Fruit fly (Drosophila melanogaster) whole organism, embryonic: ENCODE results near the gene CG31075.

Source experiments
- Adf1 ChIP-seq: fragments of 200-800 bp; sonication (Bioruptor generic); IDR thresholded peaks from 2 replicates; pipeline ENCODE4 v1.3.6; 2022; ENCODE audit warnings: missing biosample characterization, missing genetic modification characterization
- CG11695 ChIP-seq: fragments of 200-800 bp; sonication (Bioruptor generic); IDR thresholded peaks from 3 replicates; pipeline ENCODE4 v1.3.6; 2022; ENCODE audit warnings: missing biosample characterization, missing genetic modification characterization
- CG13624 ChIP-seq: fragments of 200-800 bp; sonication (Bioruptor generic); optimal IDR thresholded peaks from 2 replicates; lab custom pipeline; 2016; ENCODE audit warnings: missing biosample characterization, missing genetic modification characterization
- CG13894 ChIP-seq: fragments of 200-800 bp; sonication (Bioruptor generic); optimal IDR thresholded peaks from 3 replicates; lab custom pipeline; 2018; ENCODE audit warnings: missing biosample characterization, mild to moderate bottlenecking, missing genetic modification characterization, moderate library complexity
- CG14441 ChIP-seq: fragments of 200-800 bp; sonication (Bioruptor generic); IDR thresholded peaks from 2 replicates; pipeline ENCODE4 v1.3.6; 2022; ENCODE audit warnings: missing biosample characterization, missing genetic modification characterization
- CG14860 ChIP-seq: fragments of 200-800 bp; sonication (Bioruptor generic); IDR thresholded peaks from 3 replicates; pipeline ENCODE4 v1.3.6; 2022; ENCODE audit warnings: missing biosample characterization, missing genetic modification characterization; ENCODE audit not compliant: partially characterized antibody
- CG15696 ChIP-seq: fragments of 200-800 bp; sonication (Bioruptor generic); optimal IDR thresholded peaks from 2 replicates; lab custom pipeline; 2019; ENCODE audit warnings: missing biosample characterization, mild to moderate bottlenecking, missing genetic modification characterization, moderate library complexity
- CG18476 ChIP-seq: fragments of 200-800 bp; sonication (Bioruptor generic); optimal IDR thresholded peaks from 2 replicates; lab custom pipeline; 2016; ENCODE audit warnings: missing biosample characterization, mild to moderate bottlenecking, missing genetic modification characterization
- CG2120 ChIP-seq: fragments of 200-800 bp; sonication (Bioruptor generic); optimal IDR thresholded peaks from 3 replicates; lab custom pipeline; 2016; ENCODE audit warnings: missing biosample characterization, missing genetic modification characterization
- CG2678 ChIP-seq: fragments of 200-800 bp; sonication (Bioruptor generic); optimal IDR thresholded peaks from 3 replicates; lab custom pipeline; 2019; ENCODE audit warnings: missing biosample characterization, mild to moderate bottlenecking, missing genetic modification characterization, moderate library complexity
- CG4282 ChIP-seq: fragments of 200-800 bp; sonication (Bioruptor generic); optimal IDR thresholded peaks from 2 replicates; lab custom pipeline; 2016; ENCODE audit warnings: missing biosample characterization, missing genetic modification characterization
- CG4820 ChIP-seq: fragments of 200-800 bp; sonication (Bioruptor generic); optimal IDR thresholded peaks from 3 replicates; lab custom pipeline; 2016; ENCODE audit warnings: missing biosample characterization, missing genetic modification characterization
- CG5953 ChIP-seq: fragments of 200-800 bp; sonication (Bioruptor generic); IDR thresholded peaks from 2 replicates; pipeline ENCODE4 v1.3.6; 2022; ENCODE audit warnings: missing biosample characterization, missing genetic modification characterization
- CG6683 ChIP-seq: fragments of 200-800 bp; sonication (Bioruptor generic); optimal IDR thresholded peaks from 2 replicates; lab custom pipeline; 2017; ENCODE audit warnings: missing biosample characterization, mild to moderate bottlenecking, missing genetic modification characterization, missing genetic modification reagents
- CG7839 ChIP-seq: fragments of 200-800 bp; sonication (Bioruptor generic); optimal IDR thresholded peaks from 3 replicates; lab custom pipeline; 2018; ENCODE audit warnings: missing biosample characterization, mild to moderate bottlenecking, missing genetic modification characterization, moderate library complexity
- CG9609 ChIP-seq: fragments of 200-800 bp; sonication (Bioruptor generic); optimal IDR thresholded peaks from 3 replicates; lab custom pipeline; 2016; ENCODE audit warnings: missing biosample characterization, missing genetic modification characterization
- CHES-1-like ChIP-seq: fragments of 200-800 bp; sonication (Bioruptor generic); optimal IDR thresholded peaks from 2 replicates; lab custom pipeline; 2016; ENCODE audit warnings: missing biosample characterization, missing genetic modification characterization
- D19A ChIP-seq: fragments of 200-800 bp; optimal IDR thresholded peaks from 3 replicates; lab custom pipeline; 2019; ENCODE audit warnings: missing biosample characterization, mild to moderate bottlenecking, missing genetic modification characterization, moderate library complexity
- Dp ChIP-seq: fragments of 200-800 bp; sonication (Bioruptor generic); optimal IDR thresholded peaks from 2 replicates; lab custom pipeline; 2018; ENCODE audit warnings: missing biosample characterization, mild to moderate bottlenecking, missing genetic modification characterization, moderate library complexity
- Drgx ChIP-seq: fragments of 200-800 bp; sonication (Bioruptor generic); IDR thresholded peaks from 2 replicates; pipeline ENCODE4 v1.3.6; 2022; ENCODE audit warnings: missing biosample characterization, missing genetic modification characterization
- E2f1 ChIP-seq: fragments of 200-800 bp; sonication (Bioruptor generic); IDR thresholded peaks from 2 replicates; pipeline ENCODE4 v1.3.6; 2022; ENCODE audit warnings: missing biosample characterization, missing genetic modification characterization
- HLH4C ChIP-seq: fragments of 200-800 bp; sonication (Bioruptor generic); IDR thresholded peaks from 3 replicates; pipeline ENCODE4 v1.3.6; 2022; ENCODE audit warnings: missing biosample characterization, missing genetic modification characterization; ENCODE audit not compliant: partially characterized antibody
- HmgD ChIP-seq: fragments of 200-800 bp; sonication (Bioruptor generic); optimal IDR thresholded peaks from 3 replicates; lab custom pipeline; 2016; ENCODE audit warnings: missing biosample characterization, missing genetic modification characterization
- Kr ChIP-seq: fragments of 200-800 bp; sonication (Bioruptor generic); optimal IDR thresholded peaks from 2 replicates; lab custom pipeline; 2017; ENCODE audit warnings: missing biosample characterization, mild to moderate bottlenecking, missing genetic modification characterization
- Med ChIP-seq: fragments of 200-800 bp; sonication (Bioruptor generic); peaks from one replicate; lab custom pipeline; 2016; ENCODE audit warnings: missing biosample characterization, missing genetic modification characterization, mild to moderate bottlenecking, inconsistent platforms, moderate library complexity
- Meics ChIP-seq: fragments of 200-800 bp; sonication (Bioruptor generic); optimal IDR thresholded peaks from 2 replicates; lab custom pipeline; 2017; ENCODE audit warnings: missing biosample characterization, mild to moderate bottlenecking, missing genetic modification characterization
- Oli ChIP-seq: fragments of 200-800 bp; sonication (Bioruptor generic); optimal IDR thresholded peaks from 2 replicates; lab custom pipeline; 2018; ENCODE audit warnings: missing biosample characterization, mild to moderate bottlenecking, missing genetic modification characterization, moderate library complexity
- Pdp1 ChIP-seq, 2 experiments: fragments of 200-800 bp; sonication (Bioruptor generic); optimal IDR thresholded peaks; 3 replicates each; lab custom pipeline; 2016; ENCODE audit warnings: missing biosample characterization in 2 of 2, missing genetic modification characterization in 2 of 2, mild to moderate bottlenecking in 1 of 2, moderate library complexity in 1 of 2
- Ptx1 ChIP-seq: fragments of 200-800 bp; sonication (Bioruptor generic); IDR thresholded peaks from 2 replicates; pipeline ENCODE4 v1.3.6; 2022; ENCODE audit warnings: missing biosample characterization, missing genetic modification characterization
- Vsx1 ChIP-seq: fragments of 200-800 bp; sonication (Bioruptor generic); optimal IDR thresholded peaks from 2 replicates; lab custom pipeline; 2017; ENCODE audit warnings: missing biosample characterization, mild to moderate bottlenecking, missing genetic modification characterization, missing genetic modification reagents
- abd-A ChIP-seq: fragments of 200-800 bp; sonication (Bioruptor generic); optimal IDR thresholded peaks from 3 replicates; lab custom pipeline; 2019; ENCODE audit warnings: missing biosample characterization, mild to moderate bottlenecking, missing genetic modification characterization, moderate library complexity
- crc ChIP-seq: fragments of 200-800 bp; sonication (Bioruptor generic); optimal IDR thresholded peaks from 2 replicates; lab custom pipeline; 2016; ENCODE audit warnings: missing biosample characterization, missing genetic modification characterization
- dysf ChIP-seq: fragments of 200-800 bp; sonication (Bioruptor generic); IDR thresholded peaks from 3 replicates; pipeline ENCODE4 v1.3.6; 2022; ENCODE audit warnings: missing biosample characterization, missing genetic modification characterization
- eyg ChIP-seq: fragments of 200-800 bp; sonication (Bioruptor generic); optimal IDR thresholded peaks from 3 replicates; lab custom pipeline; 2016; ENCODE audit warnings: missing biosample characterization, missing genetic modification characterization
- fd64A ChIP-seq: fragments of 200-800 bp; sonication (Bioruptor generic); optimal IDR thresholded peaks from 3 replicates; lab custom pipeline; 2018; ENCODE audit warnings: missing biosample characterization, mild to moderate bottlenecking, missing genetic modification characterization
- gcm2 ChIP-seq: fragments of 200-800 bp; sonication (Bioruptor generic); optimal IDR thresholded peaks from 2 replicates; lab custom pipeline; 2016; ENCODE audit warnings: missing biosample characterization, missing genetic modification characterization
- gem ChIP-seq: fragments of 200-800 bp; sonication (Bioruptor generic); optimal IDR thresholded peaks from 2 replicates; lab custom pipeline; 2019; ENCODE audit warnings: missing biosample characterization, mild to moderate bottlenecking, missing genetic modification characterization, moderate library complexity
- jigr1 ChIP-seq: fragments of 200-800 bp; sonication (Bioruptor generic); IDR thresholded peaks from 3 replicates; pipeline ENCODE4 v1.3.6; 2022; ENCODE audit warnings: missing biosample characterization, missing genetic modification characterization
- lab ChIP-seq: fragments of 200-800 bp; sonication (Bioruptor generic); optimal IDR thresholded peaks from 3 replicates; lab custom pipeline; 2017; ENCODE audit warnings: missing biosample characterization, missing genetic modification characterization, mild to moderate bottlenecking, moderate library complexity, missing genetic modification reagents
- lbe ChIP-seq: fragments of 200-800 bp; sonication (Bioruptor generic); optimal IDR thresholded peaks from 2 replicates; lab custom pipeline; 2016; ENCODE audit warnings: missing biosample characterization, mild to moderate bottlenecking, missing genetic modification characterization
- maf-S ChIP-seq: fragments of 200-800 bp; sonication (Bioruptor generic); optimal IDR thresholded peaks from 2 replicates; lab custom pipeline; 2016; ENCODE audit warnings: missing biosample characterization, missing genetic modification characterization
- nmo ChIP-seq: fragments of 200-800 bp; sonication (Bioruptor generic); optimal IDR thresholded peaks from 2 replicates; lab custom pipeline; 2018; ENCODE audit warnings: missing biosample characterization, mild to moderate bottlenecking, missing genetic modification characterization, moderate library complexity
- pita ChIP-seq: fragments of 200-800 bp; sonication (Bioruptor generic); optimal IDR thresholded peaks from 2 replicates; lab custom pipeline; 2017; ENCODE audit warnings: missing biosample characterization, mild to moderate bottlenecking, missing genetic modification characterization
- row ChIP-seq: fragments of 200-800 bp; sonication (Bioruptor generic); IDR thresholded peaks from 3 replicates; pipeline ENCODE4 v1.3.6; 2022; ENCODE audit warnings: missing biosample characterization, missing genetic modification characterization
- run ChIP-seq: fragments of 200-800 bp; sonication (Bioruptor generic); optimal IDR thresholded peaks from 3 replicates; lab custom pipeline; 2018; ENCODE audit warnings: missing biosample characterization, mild to moderate bottlenecking, missing genetic modification characterization
- sd ChIP-seq: fragments of 200-800 bp; sonication (Bioruptor generic); optimal IDR thresholded peaks from 3 replicates; lab custom pipeline; 2018; ENCODE audit warnings: missing biosample characterization, mild to moderate bottlenecking, missing genetic modification characterization, moderate library complexity
- sens ChIP-seq: fragments of 200-800 bp; sonication (Bioruptor generic); peaks from one replicate; lab custom pipeline; 2016; ENCODE audit warnings: missing biosample characterization, missing genetic modification characterization
- sqz ChIP-seq: fragments of 200-800 bp; sonication (Bioruptor generic); optimal IDR thresholded peaks from 3 replicates; lab custom pipeline; 2018; ENCODE audit warnings: missing biosample characterization, mild to moderate bottlenecking, missing genetic modification characterization
- vvl ChIP-seq: fragments of 200-800 bp; sonication (Bioruptor generic); IDR thresholded peaks from 2 replicates; pipeline ENCODE4 v1.3.6; 2022; ENCODE audit warnings: missing biosample characterization, missing genetic modification characterization
- wek ChIP-seq: fragments of 200-800 bp; sonication (Bioruptor generic); optimal IDR thresholded peaks from 3 replicates; lab custom pipeline; 2018; ENCODE audit warnings: missing biosample characterization, mild to moderate bottlenecking, missing genetic modification characterization, moderate library complexity
- z ChIP-seq: fragments of 200-800 bp; sonication (Bioruptor generic); IDR thresholded peaks from 3 replicates; pipeline ENCODE4 v1.3.6; 2022; ENCODE audit warnings: missing biosample characterization, missing genetic modification characterization

CG31075 gene

DNA sequence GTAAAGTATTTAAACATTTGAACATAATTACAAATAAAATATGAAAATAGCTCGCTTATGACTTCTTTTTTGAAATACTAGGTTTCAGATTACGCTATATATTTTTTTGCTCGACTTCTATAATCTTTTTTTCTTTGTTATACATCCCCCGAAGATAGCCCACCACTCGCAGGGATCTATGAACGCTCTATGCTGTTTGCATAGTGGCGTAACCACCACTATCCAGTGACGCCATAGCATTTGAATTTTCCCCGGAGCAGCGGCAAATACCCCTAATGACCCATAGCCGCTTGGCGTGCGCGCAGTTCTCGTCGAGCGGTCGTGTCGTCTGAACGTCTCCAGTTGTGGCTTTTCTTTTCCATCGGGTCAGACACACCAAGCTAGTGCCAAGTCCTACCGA is 10.1 kb downstream of the CG31075 start, which contains the start of the genes CG14253 and CG46313 (continued):
- TF ChIP-seq CG6683 (GFP tag; lab: Kevin White, UChicago) (no peak), run (tag; lab: Kevin White, UChicago) (no peak), gem (no peak), Adf1 (peak; percentile 11; the same call in 1 of the 2 replicates), dysf (GFP tag; lab: Robert Waterston, UW) (0 out of 3 replicates have a peak, but pooled peaks have one; percentile 5), CG14860 (GFP tag; lab: Robert Waterston, UW) (no peak), CG4282 (GFP tag; lab: Kevin White, UChicago) (no peak), nmo (GFP tag; lab: Kevin White, UChicago) (no peak), Med (GFP tag; lab: Kevin White, UChicago) (peak; percentile 30), gcm2 (GFP tag; lab: Kevin White, UChicago) (no peak), Vsx1 (GFP tag; lab: Kevin White, UChicago) (no peak), wek (GFP tag; lab: Kevin White, UChicago) (peak; percentile 36), Drgx (no peak), CG4820 (GFP tag; lab: Kevin White, UChicago) (no peak), CG7839 (tag; lab: Kevin White, UChicago) (no peak), crc (peak; percentile 6), Pdp1 (GFP tag; optimal IDR thresholded peaks at IDR 0.05; lab: Kevin White, UChicago) (peak in 1 of 2 experiments; percentile 53), CG15696 (no peak), CG18476 (GFP tag; lab: Kevin White, UChicago) (no peak), E2f1 (GFP tag; lab: Robert Waterston, UW) (no peak), CG5953 (no peak), Meics (GFP tag; lab: Kevin White, UChicago) (peak; percentile 5), Dp (GFP tag; lab: Kevin White, UChicago) (no peak), eyg (no peak), jigr1 (GFP tag; lab: Robert Waterston, UW) (no peak), vvl (GFP tag; lab: Robert Waterston, UW) (no peak), maf-S (no peak)

DNA sequence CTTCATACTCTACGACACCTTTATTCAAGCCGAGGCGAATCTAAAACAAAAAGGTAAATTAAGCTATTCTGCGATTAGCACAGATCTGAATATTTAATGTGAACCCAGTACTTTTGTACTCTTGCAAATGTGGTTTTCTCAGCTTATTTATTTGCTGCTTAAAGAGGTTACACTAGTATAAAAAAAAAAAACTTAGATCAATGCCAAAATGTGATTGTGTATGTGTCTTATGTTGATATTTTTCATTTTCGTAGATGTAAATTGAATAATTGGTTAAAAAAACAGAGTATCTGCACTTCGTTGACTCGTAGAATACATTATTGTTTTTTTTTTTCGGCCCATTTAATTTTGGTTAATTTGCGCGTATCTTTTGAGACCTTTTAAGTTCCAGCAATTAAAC is 18.6 kb downstream of the CG31075 start:
- TF ChIP-seq HLH4C (GFP tag; lab: Robert Waterston, UW): no peak
- TF ChIP-seq CG13624 (GFP tag; lab: Kevin White, UChicago): peak; percentile 3
- no peak for TF ChIP-seq CG9609 (GFP tag; lab: Kevin White, UChicago)
- peak; percentile 30 for TF ChIP-seq lab (GFP tag; lab: Kevin White, UChicago)
- TF ChIP-seq E2f1 (GFP tag; lab: Robert Waterston, UW): 0 out of 2 replicates have a peak, but pooled peaks have one; percentile 17
- TF ChIP-seq CHES-1-like (GFP tag; lab: Kevin White, UChicago): no peak
- TF ChIP-seq Kr (GFP tag; lab: Kevin White, UChicago): no peak
- no peak for TF ChIP-seq Oli
- TF ChIP-seq Meics (GFP tag; lab: Kevin White, UChicago): peak; percentile 37
- TF ChIP-seq fd64A (GFP tag; lab: Kevin White, UChicago): no peak
- TF ChIP-seq sd: no peak
- no peak for TF ChIP-seq HmgD (GFP tag; lab: Kevin White, UChicago)
- 0 out of 3 replicates have a peak, but pooled peaks have one; percentile 38 for TF ChIP-seq CG11695
- no peak for TF ChIP-seq sens (GFP tag; lab: Kevin White, UChicago)
- peak; percentile 21; the same call in 1 of the 2 replicates for TF ChIP-seq Ptx1 (GFP tag; lab: Robert Waterston, UW)
- TF ChIP-seq row (GFP tag; lab: Robert Waterston, UW): peak; percentile 69; the same call in 2 of the 3 replicates
- TF ChIP-seq CG14441 (GFP tag; lab: Robert Waterston, UW): 0 out of 2 replicates have a peak, but pooled peaks have one; percentile 13
- TF ChIP-seq z (GFP tag; lab: Robert Waterston, UW): no peak
- no peak for TF ChIP-seq abd-A (tag; lab: Kevin White, UChicago)
- peak; percentile 79 for TF ChIP-seq D19A
- TF ChIP-seq pita: no peak
- TF ChIP-seq sqz (GFP tag; lab: Kevin White, UChicago): no peak
- no peak for TF ChIP-seq lbe
- TF ChIP-seq CG2120: peak; percentile 12
- no peak for TF ChIP-seq CG13894
- TF ChIP-seq CG2678 (tag; lab: Kevin White, UChicago): peak; percentile 47
